Worm (Caenorhabditis elegans): ENCODE measurements around the gene tag-276.

Gene tag-276

ce11 chrII:12280360-12280759 lies 31.4 kb upstream of the tag-276 start, which contains the start of gene ife-5:
TSS of gene ife-5 (plus strand) at chrII:12280660.
- no peak for TF ChIP-seq nhr-10 (tag; optimal IDR thresholded peaks at IDR 0.05)
- TF ChIP-seq Y48G9A.11 (GFP tag; IDR thresholded peaks at IDR 0.05): peak; percentile 38; the same call in 1 of the 2 replicates
- TF ChIP-seq gei-8 (GFP tag; optimal IDR thresholded peaks at IDR 0.05): no peak
- peak; percentile 10 for TF ChIP-seq T20F7.1 (GFP tag; optimal IDR thresholded peaks at IDR 0.05)

DNA sequence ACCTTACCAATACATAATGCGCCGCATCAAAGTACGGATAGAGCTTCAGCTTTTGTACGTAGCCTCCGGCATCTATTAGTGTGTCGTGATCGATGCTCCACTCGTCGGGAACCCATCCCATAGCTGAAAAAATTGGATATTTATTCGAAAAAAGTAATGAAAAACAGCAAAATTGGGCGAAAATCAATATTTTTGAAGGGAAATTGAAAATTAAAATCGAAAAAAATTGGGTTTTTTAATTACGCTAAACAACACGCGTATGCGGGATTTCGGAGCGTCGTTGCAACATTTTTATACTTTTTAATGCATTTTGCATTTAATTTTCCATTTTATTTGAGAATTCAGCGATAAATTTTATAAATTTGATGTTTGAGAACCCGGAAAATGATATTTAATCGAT lies 30.3 kb upstream of the tag-276 start, which contains the start of the genes tric-1B.2 and Y57A10A.29:
Gene tric-1B.2, minus strand, starts transcription at position 129 of the 400 bp plus-strand sequence.
Gene Y57A10A.29, plus strand, starts transcription at position 303 of the 400 bp plus-strand sequence.
- TF ChIP-seq Y48G9A.11 (GFP tag; IDR thresholded peaks at IDR 0.05): peak; percentile 77
- peak; percentile 93 for TF ChIP-seq T20F7.1 (GFP tag; optimal IDR thresholded peaks at IDR 0.05)
- no peak for TF ChIP-seq egl-27 (tag; optimal IDR thresholded peaks at IDR 0.05)

DNA sequence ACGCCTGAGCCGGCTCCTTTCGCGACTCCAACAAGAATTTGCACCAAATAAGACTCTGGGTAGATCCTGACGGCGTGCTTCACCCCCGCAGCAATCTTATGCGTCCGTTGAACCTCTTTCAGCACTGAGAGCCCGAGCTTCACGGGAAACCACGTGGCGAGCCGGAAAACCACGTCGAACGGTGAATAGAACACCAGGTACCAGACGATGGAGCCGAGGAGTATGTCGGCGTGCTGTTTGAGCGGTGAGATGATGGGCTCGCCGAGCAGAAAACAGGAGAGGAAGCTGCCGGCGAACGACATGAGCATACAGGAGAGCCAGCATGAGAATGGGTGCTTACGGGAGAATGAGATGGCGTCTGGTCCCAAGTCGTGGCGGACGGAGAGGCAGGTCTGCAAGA lies 29.7 kb upstream of the tag-276 start:
- no peak for TF ChIP-seq nhr-42 (GFP tag; IDR thresholded peaks at IDR 0.05)
- no peak for TF ChIP-seq saeg-2 (GFP tag; IDR thresholded peaks at IDR 0.05)
- TF ChIP-seq madf-9 (GFP tag; conservative IDR thresholded peaks at IDR 0.05): no peak
- TF ChIP-seq R02D3.7 (tag; optimal IDR thresholded peaks at IDR 0.05): no peak
- TF ChIP-seq D1046.2 (GFP tag; IDR thresholded peaks at IDR 0.05): 0 out of 2 replicates have a peak, but pooled peaks have one; percentile 22
- TF ChIP-seq Y48G9A.11 (GFP tag; IDR thresholded peaks at IDR 0.05): no peak
- peak; percentile 77 for TF ChIP-seq set-16 (GFP tag; IDR thresholded peaks at IDR 0.05)

DNA sequence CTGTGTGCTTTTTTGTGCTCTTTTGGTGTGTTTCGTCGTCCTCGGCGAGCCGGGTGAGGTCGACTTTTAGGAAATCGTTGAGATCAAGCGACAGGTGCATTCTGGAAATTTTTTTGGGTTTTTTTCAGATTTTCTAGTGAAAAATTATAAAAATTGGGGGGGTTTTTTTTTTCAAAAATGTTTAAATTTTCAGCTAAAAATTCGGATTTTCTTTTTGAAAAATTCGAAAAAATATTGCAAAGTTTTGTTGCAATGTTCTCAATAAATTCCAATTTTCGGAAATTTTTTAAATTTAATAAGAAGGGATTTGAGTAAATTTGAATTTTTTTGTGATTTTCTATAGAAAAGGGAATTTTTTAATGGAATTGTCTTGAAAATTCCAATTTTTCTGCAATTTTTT lies 26.0 kb upstream of the tag-276 start, which contains the start of gene Y57A10A.27:
Gene Y57A10A.27, minus strand, starts transcription at position 101 of the 400 bp plus-strand sequence.
- TF ChIP-seq hlh-30 (tag; optimal IDR thresholded peaks at IDR 0.05; ENCODE audit: insufficient read depth) (no peak), ZK546.5 (tag; optimal IDR thresholded peaks at IDR 0.05) (no peak)

ce11 chrII:12268857-12269256 lies 19.9 kb upstream of the tag-276 start:
- TF ChIP-seq ceh-20 (GFP tag; IDR thresholded peaks at IDR 0.05): no peak
- TF ChIP-seq nhr-10 (tag; optimal IDR thresholded peaks at IDR 0.05): no peak
- TF ChIP-seq zfp-2 (tag; optimal IDR thresholded peaks at IDR 0.05): no peak
- TF ChIP-seq fkh-10 (GFP tag; optimal IDR thresholded peaks at IDR 0.05): no peak
- TF ChIP-seq set-16 (GFP tag; IDR thresholded peaks at IDR 0.05): peak; percentile 95
- TF ChIP-seq nhr-41 (GFP tag; IDR thresholded peaks at IDR 0.05): no peak
- TF ChIP-seq nhr-42 (GFP tag; IDR thresholded peaks at IDR 0.05): no peak
- no peak for TF ChIP-seq dmd-9 (GFP tag; IDR thresholded peaks at IDR 0.05)
- TF ChIP-seq ctbp-1 (GFP tag; IDR thresholded peaks at IDR 0.05): no peak
- peak; percentile 27 for TF ChIP-seq nhr-11 (tag; optimal IDR thresholded peaks at IDR 0.05)
- TF ChIP-seq dve-1 (tag; optimal IDR thresholded peaks at IDR 0.05; ENCODE audit: insufficient read depth): no peak
- no peak for TF ChIP-seq egl-27 (tag; optimal IDR thresholded peaks at IDR 0.05)
- TF ChIP-seq ZK337.2 (GFP tag; IDR thresholded peaks at IDR 0.05): no peak
- no peak for TF ChIP-seq nhr-6 (tag; optimal IDR thresholded peaks at IDR 0.05)
- no peak for TF ChIP-seq lin-38 (GFP tag; IDR thresholded peaks at IDR 0.05)
- 0 out of 2 replicates have a peak, but pooled peaks have one; percentile 24 for TF ChIP-seq lin-1 (GFP tag; IDR thresholded peaks at IDR 0.05)
- TF ChIP-seq cey-2 (tag; optimal IDR thresholded peaks at IDR 0.05; ENCODE audit: borderline replicate concordance, insufficient read depth): no peak
- no peak for TF ChIP-seq D1046.2 (GFP tag; IDR thresholded peaks at IDR 0.05)
- TF ChIP-seq dmd-8 (GFP tag; IDR thresholded peaks at IDR 0.05): no peak
- no peak for TF ChIP-seq ztf-11 (tag; optimal IDR thresholded peaks at IDR 0.05)
- TF ChIP-seq R02D3.7 (tag; optimal IDR thresholded peaks at IDR 0.05): no peak
- TF ChIP-seq hlh-30 (tag; optimal IDR thresholded peaks at IDR 0.05; ENCODE audit: insufficient read depth): no peak
- TF ChIP-seq zag-1 (tag; optimal IDR thresholded peaks at IDR 0.05): no peak
- TF ChIP-seq unc-130 (GFP tag; optimal IDR thresholded peaks at IDR 0.05): no peak
- TF ChIP-seq aha-1 (tag): peak; percentile 86
- TF ChIP-seq lir-3 (tag; optimal IDR thresholded peaks at IDR 0.05): no peak
- TF ChIP-seq nhr-76 (tag; optimal IDR thresholded peaks at IDR 0.05): no peak
- TF ChIP-seq ces-1 (GFP tag; optimal IDR thresholded peaks at IDR 0.05): no peak
- TF ChIP-seq rbr-2 (tag; optimal IDR thresholded peaks at IDR 0.05): no peak
- no peak for TF ChIP-seq attf-4 (tag; optimal IDR thresholded peaks at IDR 0.05)
- no peak for TF ChIP-seq saeg-2 (GFP tag; IDR thresholded peaks at IDR 0.05)
- no peak for TF ChIP-seq T20F7.1 (GFP tag; optimal IDR thresholded peaks at IDR 0.05)
- TF ChIP-seq zfp-3 (GFP tag; conservative IDR thresholded peaks at IDR 0.05): no peak
